Worm (Caenorhabditis elegans) whole organism, mixed stage, embryonic: ENCODE measurements around the gene M05D6.5.

Experiments used
- blmp-1 ChIP-seq: fragments of 150-350 bp; optimal IDR thresholded peaks from 2 replicates; lab custom pipeline; 2014; ENCODE audit warnings: missing biosample characterization, missing genetic modification characterization
- ces-1 ChIP-seq: fragments of 150-350 bp; optimal IDR thresholded peaks from 2 replicates; lab custom pipeline; 2014; ENCODE audit warnings: missing biosample characterization, missing genetic modification reagents, missing genetic modification characterization
- elt-1 ChIP-seq: sonication (generic microtip); optimal IDR thresholded peaks from 2 replicates; lab custom pipeline; 2017; ENCODE audit warnings: missing genetic modification characterization, mild to moderate bottlenecking, missing compliant biosample characterization, antibody characterized with exemption, moderate library complexity, borderline replicate concordance; ENCODE audit not compliant: insufficient read depth
- elt-3 ChIP-seq: fragments of 150-350 bp; optimal IDR thresholded peaks from 2 replicates; lab custom pipeline; 2014; ENCODE audit warnings: missing biosample characterization, missing genetic modification characterization
- lsy-2 ChIP-seq: fragments of 150-350 bp; optimal IDR thresholded peaks from 2 replicates; lab custom pipeline; 2014; ENCODE audit warnings: missing biosample characterization, missing genetic modification characterization
- mep-1 ChIP-seq: fragments of 150-350 bp; optimal IDR thresholded peaks from 2 replicates; lab custom pipeline; 2017; ENCODE audit warnings: missing biosample characterization, missing genetic modification reagents, missing genetic modification characterization, inconsistent platforms
- nhr-237 ChIP-seq: fragments of 150-350 bp; optimal IDR thresholded peaks from 2 replicates; lab custom pipeline; 2014; ENCODE audit warnings: missing biosample characterization, missing genetic modification characterization
- nhr-28 ChIP-seq: fragments of 150-350 bp; optimal IDR thresholded peaks from 2 replicates; lab custom pipeline; 2014; ENCODE audit warnings: missing biosample characterization, missing genetic modification characterization
- snpc-4 ChIP-seq: fragments of 150-350 bp; optimal IDR thresholded peaks from 2 replicates; lab custom pipeline; 2014; ENCODE audit warnings: missing biosample characterization, missing genetic modification characterization
- unc-39 ChIP-seq: fragments of 150-350 bp; optimal IDR thresholded peaks from 2 replicates; lab custom pipeline; 2014; ENCODE audit warnings: missing biosample characterization, missing genetic modification characterization

DNA sequence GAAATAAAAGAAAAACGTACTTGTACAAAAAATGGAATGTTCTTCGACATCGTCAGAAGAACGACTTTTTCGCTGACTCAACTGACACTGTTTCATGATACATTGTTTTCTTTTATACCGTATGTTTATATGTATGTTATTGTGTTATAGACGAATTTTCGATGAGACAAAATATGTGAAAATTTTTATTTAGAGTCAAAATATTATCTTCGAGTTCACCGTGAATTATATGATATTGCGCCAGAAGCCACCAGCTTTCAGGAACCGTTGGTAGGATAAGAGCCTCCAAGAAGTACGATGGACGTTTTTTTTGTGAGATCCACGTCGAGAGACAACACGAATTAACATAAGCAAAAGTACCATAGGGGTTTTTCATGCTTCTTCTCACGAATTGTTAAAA, 25.9 kb downstream of the M05D6.5 start, which contains the start of gene F22B5.6:
- no peak for TF ChIP-seq mep-1 (tag; lab: Kevin White, UChicago)
- no peak for TF ChIP-seq elt-3 (tag; lab: Kevin White, UChicago)
- no peak for TF ChIP-seq blmp-1 (tag; lab: Kevin White, UChicago)
- TF ChIP-seq snpc-4 (tag; lab: Kevin White, UChicago): no peak
- TF ChIP-seq nhr-28: no peak
- TF ChIP-seq nhr-237 (tag; lab: Kevin White, UChicago): no peak
- TF ChIP-seq unc-39: no peak
- no peak for TF ChIP-seq lsy-2 (tag; lab: Kevin White, UChicago)
- TF ChIP-seq elt-1 (tag; lab: Kevin White, UChicago): no peak
- TF ChIP-seq ces-1 (GFP tag; lab: Kevin White, UChicago): no peak
